Worm (Caenorhabditis elegans) whole organism, early embryonic: ENCODE results near the gene snb-6.

Experiments
- B0310.2 ChIP-seq: sonication (generic microtip); optimal IDR thresholded peaks from 2 replicates; lab custom pipeline; 2016; ENCODE audit warnings: mild to moderate bottlenecking, missing genetic modification characterization, missing compliant biosample characterization
- F13C5.2 ChIP-seq: sonication (generic microtip); optimal IDR thresholded peaks from 2 replicates; lab custom pipeline; 2017; ENCODE audit warnings: mild to moderate bottlenecking, missing genetic modification characterization, inconsistent platforms, missing compliant biosample characterization
- aly-1 ChIP-seq: sonication (generic microtip); optimal IDR thresholded peaks from 2 replicates; lab custom pipeline; 2016; ENCODE audit warnings: missing genetic modification characterization, missing compliant biosample characterization
- ama-1 ChIP-seq: fragments of 150-350 bp; optimal IDR thresholded peaks from 2 replicates; lab custom pipeline; 2014
- ceh-13 ChIP-seq: fragments of 200-800 bp; sonication (Bioruptor generic); optimal IDR thresholded peaks from 2 replicates; lab custom pipeline; 2018; ENCODE audit warnings: mild to moderate bottlenecking, missing genetic modification characterization, missing compliant biosample characterization
- ceh-36 ChIP-seq: sonication (generic microtip); optimal IDR thresholded peaks from 2 replicates; lab custom pipeline; 2016; ENCODE audit warnings: missing genetic modification characterization, inconsistent platforms, missing compliant biosample characterization
- ets-7 ChIP-seq: sonication (generic microtip); optimal IDR thresholded peaks from 2 replicates; lab custom pipeline; 2016; ENCODE audit warnings: missing genotype, missing genetic modification characterization, missing compliant biosample characterization
- flt-1 ChIP-seq: fragments of 200-800 bp; sonication (Bioruptor generic); IDR thresholded peaks from 2 replicates; pipeline ENCODE4 v1.3.6; 2022; ENCODE audit warnings: missing genetic modification characterization, missing compliant biosample characterization
- hmbx-1 ChIP-seq: sonication (generic microtip); optimal IDR thresholded peaks from 2 replicates; lab custom pipeline; 2016; ENCODE audit warnings: mild to moderate bottlenecking, missing genetic modification characterization, missing compliant biosample characterization
- hmg-4 ChIP-seq: fragments of 200-800 bp; sonication (Bioruptor generic); optimal IDR thresholded peaks from 2 replicates; lab custom pipeline; 2018; ENCODE audit warnings: mild to moderate bottlenecking, missing genetic modification characterization, missing compliant biosample characterization
- hnd-1 ChIP-seq: sonication (generic microtip); optimal IDR thresholded peaks from 2 replicates; lab custom pipeline; 2016; ENCODE audit warnings: missing genetic modification characterization, missing compliant biosample characterization
- pes-1 ChIP-seq: fragments of 200-800 bp; sonication (Bioruptor generic); IDR thresholded peaks from 2 replicates; pipeline ENCODE4 v1.3.6; 2022; ENCODE audit warnings: missing genetic modification reagents, missing genetic modification characterization, missing compliant biosample characterization
- scrt-1 ChIP-seq: fragments of 200-800 bp; sonication (Bioruptor generic); IDR thresholded peaks from 2 replicates; pipeline ENCODE4 v1.3.6; 2022; ENCODE audit warnings: missing genetic modification characterization, missing compliant biosample characterization
- sea-1 ChIP-seq: fragments of 200-800 bp; sonication (Bioruptor generic); conservative IDR thresholded peaks from 2 replicates; pipeline ENCODE4 v1.3.6; 2022; ENCODE audit warnings: missing genetic modification characterization, missing compliant biosample characterization
- tbx-11 ChIP-seq: fragments of 200-800 bp; sonication (Bioruptor generic); IDR thresholded peaks from 2 replicates; pipeline ENCODE4 v1.3.6; 2022; ENCODE audit warnings: missing genetic modification characterization, missing compliant biosample characterization
- tbx-37 ChIP-seq: fragments of 200-800 bp; sonication (Bioruptor generic); conservative IDR thresholded peaks from 2 replicates; pipeline ENCODE4 v1.3.6; 2022; ENCODE audit warnings: missing genetic modification reagents, missing genetic modification characterization, missing compliant biosample characterization
- tra-4 ChIP-seq: sonication (generic microtip); optimal IDR thresholded peaks from 2 replicates; lab custom pipeline; 2017; ENCODE audit warnings: missing genetic modification characterization, missing compliant biosample characterization

Gene snb-6

ce11 chrII:8853960-8854359 lies 5.5 kb downstream of the snb-6 start:
- TF ChIP-seq aly-1 (tag; lab: Kevin White, UChicago) (no peak), hmbx-1 (tag; lab: Kevin White, UChicago) (no peak), ceh-36 (no peak), sea-1 (GFP tag; lab: Robert Waterston, UW) (no peak), F13C5.2 (no peak), flt-1 (GFP tag; lab: Robert Waterston, UW) (no peak), tbx-37 (GFP tag; lab: Robert Waterston, UW) (no peak), hmg-4 (GFP tag; lab: Kevin White, UChicago) (no peak), ets-7 (tag; lab: Kevin White, UChicago) (no peak), pes-1 (no peak), ama-1 (lab: Kevin White, UChicago) (no peak), scrt-1 (GFP tag; lab: Robert Waterston, UW) (no peak), B0310.2 (tag; lab: Kevin White, UChicago) (no peak), tra-4 (tag; lab: Kevin White, UChicago) (no peak), tbx-11 (GFP tag; lab: Robert Waterston, UW) (no peak), ceh-13 (no peak), hnd-1 (tag; lab: Kevin White, UChicago) (no peak)

ce11 chrII:8853238-8853637 lies 6.3 kb downstream of the snb-6 start:
- TF ChIP-seq hnd-1 (tag; lab: Kevin White, UChicago), result no peak

- no peak for TF ChIP-seq B0310.2 (tag; lab: Kevin White, UChicago)
- TF ChIP-seq hmbx-1 (tag; lab: Kevin White, UChicago), result no peak
- TF ChIP-seq F13C5.2, result no peak
- TF ChIP-seq hnd-1 (tag; lab: Kevin White, UChicago), result no peak
- TF ChIP-seq tbx-11 (GFP tag; lab: Robert Waterston, UW), result no peak
- no peak for TF ChIP-seq hmg-4 (GFP tag; lab: Kevin White, UChicago)
- TF ChIP-seq sea-1 (GFP tag; lab: Robert Waterston, UW), result no peak
- no peak for TF ChIP-seq ceh-36
- no peak for TF ChIP-seq scrt-1 (GFP tag; lab: Robert Waterston, UW)
- TF ChIP-seq aly-1 (tag; lab: Kevin White, UChicago), result no peak
- no peak for TF ChIP-seq flt-1 (GFP tag; lab: Robert Waterston, UW)
- TF ChIP-seq pes-1, result no peak
- TF ChIP-seq ama-1 (lab: Kevin White, UChicago), result no peak
- TF ChIP-seq tbx-37 (GFP tag; lab: Robert Waterston, UW), result no peak
- no peak for TF ChIP-seq ceh-13
Measured at ce11 chrII:8851996-8852587, 7.4 kb downstream of the snb-6 start, which contains the start of gene oac-46. Gene oac-46, minus strand, starts transcription at chrII:8852096.

DNA sequence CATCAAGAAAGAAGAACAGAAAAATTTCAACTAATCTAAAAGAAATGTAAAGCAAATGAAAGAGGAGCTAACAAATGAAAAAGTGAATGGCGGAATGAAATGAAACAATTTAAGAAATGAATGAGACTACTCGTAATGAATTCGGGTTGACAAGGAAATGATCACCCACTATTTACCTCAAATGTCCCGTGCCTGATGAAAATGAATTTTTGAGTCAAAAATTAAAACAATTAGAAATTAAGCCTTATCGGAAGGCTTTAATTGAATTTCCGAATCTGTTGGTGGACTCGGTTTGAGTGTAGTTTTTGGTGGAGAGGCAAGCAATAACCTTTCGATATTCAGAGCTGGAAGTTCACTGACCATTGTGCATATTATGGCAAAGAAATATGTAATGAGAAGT lies 10.5 kb downstream of the snb-6 start:
- TF ChIP-seq B0310.2 (tag; lab: Kevin White, UChicago) (no peak), F13C5.2 (no peak), sea-1 (GFP tag; lab: Robert Waterston, UW) (no peak), tbx-11 (GFP tag; lab: Robert Waterston, UW) (no peak), tbx-37 (GFP tag; lab: Robert Waterston, UW) (no peak), hnd-1 (tag; lab: Kevin White, UChicago) (no peak), ama-1 (lab: Kevin White, UChicago) (no peak), aly-1 (tag; lab: Kevin White, UChicago) (no peak), ceh-36 (no peak)

ce11 chrII:8845932-8846331 lies 13.6 kb downstream of the snb-6 start:
- no peak for TF ChIP-seq flt-1 (GFP tag; lab: Robert Waterston, UW)
- TF ChIP-seq hmg-4 (GFP tag; lab: Kevin White, UChicago), result no peak
- TF ChIP-seq ets-7 (tag; lab: Kevin White, UChicago), result no peak
- no peak for TF ChIP-seq sea-1 (GFP tag; lab: Robert Waterston, UW)
- no peak for TF ChIP-seq tbx-37 (GFP tag; lab: Robert Waterston, UW)
- TF ChIP-seq aly-1 (tag; lab: Kevin White, UChicago), result no peak
- TF ChIP-seq hnd-1 (tag; lab: Kevin White, UChicago), result no peak
- no peak for TF ChIP-seq ceh-13

DNA sequence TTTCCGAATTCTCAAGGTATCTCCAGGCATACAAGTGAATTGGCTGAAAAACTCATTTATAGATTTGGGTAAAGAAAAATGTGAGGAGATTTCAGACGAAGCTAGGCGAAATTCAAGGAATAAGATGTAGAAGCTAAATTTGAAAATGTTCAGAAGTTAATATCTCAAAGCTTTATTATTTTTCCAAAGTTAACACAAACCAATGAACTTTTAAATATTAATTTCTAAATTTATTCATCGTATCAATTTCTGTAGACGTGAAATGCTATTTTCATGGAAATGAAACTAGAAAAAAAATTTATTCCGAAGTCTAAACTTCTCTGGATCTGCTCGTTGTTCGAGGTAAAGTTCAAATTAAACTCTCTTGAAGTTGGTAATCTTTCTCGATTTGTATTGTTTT lies 14.2 kb downstream of the snb-6 start, which contains the start of gene agxt-1:
Gene agxt-1, plus strand, starts transcription at position 301 of the 400 bp plus-strand sequence.
- no peak for TF ChIP-seq F13C5.2
- no peak for TF ChIP-seq ama-1 (lab: Kevin White, UChicago)
- no peak for TF ChIP-seq tra-4 (tag; lab: Kevin White, UChicago)
- no peak for TF ChIP-seq ets-7 (tag; lab: Kevin White, UChicago)
- TF ChIP-seq B0310.2 (tag; lab: Kevin White, UChicago), result no peak
- TF ChIP-seq hmbx-1 (tag; lab: Kevin White, UChicago), result no peak
- no peak for TF ChIP-seq hmg-4 (GFP tag; lab: Kevin White, UChicago)

ce11 chrII:8844465-8845126 lies 14.9 kb downstream of the snb-6 start, which contains the start of gene F46C5.6:
Gene F46C5.6, minus strand, starts transcription at chrII:8844515.
- TF ChIP-seq sea-1 (GFP tag; lab: Robert Waterston, UW) (no peak), tra-4 (tag; lab: Kevin White, UChicago) (no peak), hnd-1 (tag; lab: Kevin White, UChicago) (no peak), ceh-36 (no peak), hmbx-1 (tag; lab: Kevin White, UChicago) (no peak), ama-1 (lab: Kevin White, UChicago) (no peak), tbx-37 (GFP tag; lab: Robert Waterston, UW) (no peak), aly-1 (tag; lab: Kevin White, UChicago) (no peak), tbx-11 (GFP tag; lab: Robert Waterston, UW) (no peak), B0310.2 (tag; lab: Kevin White, UChicago) (no peak), pes-1 (no peak), scrt-1 (GFP tag; lab: Robert Waterston, UW) (no peak), flt-1 (GFP tag; lab: Robert Waterston, UW) (no peak), ceh-13 (no peak), F13C5.2 (no peak), ets-7 (tag; lab: Kevin White, UChicago) (no peak), hmg-4 (GFP tag; lab: Kevin White, UChicago) (no peak)
